Worm (Caenorhabditis elegans) whole organism, mixed stage, embryonic: ENCODE results near the gene M03C11.1.

ENCODE experiments used
- ces-1 ChIP-seq: fragments of 150-350 bp; optimal IDR thresholded peaks from 2 replicates; lab custom pipeline; 2014; ENCODE audit warnings: missing biosample characterization, missing genetic modification reagents, missing genetic modification characterization
- elt-1 ChIP-seq: sonication (generic microtip); optimal IDR thresholded peaks from 2 replicates; lab custom pipeline; 2017; ENCODE audit warnings: missing genetic modification characterization, mild to moderate bottlenecking, missing compliant biosample characterization, antibody characterized with exemption, moderate library complexity, borderline replicate concordance; ENCODE audit not compliant: insufficient read depth
- lin-32 ChIP-seq: fragments of 200-800 bp; sonication (Bioruptor generic); optimal IDR thresholded peaks from 2 replicates; lab custom pipeline; 2018; ENCODE audit warnings: mild to moderate bottlenecking, missing genetic modification characterization, missing compliant biosample characterization
- lsy-2 ChIP-seq: fragments of 150-350 bp; optimal IDR thresholded peaks from 2 replicates; lab custom pipeline; 2014; ENCODE audit warnings: missing biosample characterization, missing genetic modification characterization
- mab-5 ChIP-seq: fragments of 150-350 bp; optimal IDR thresholded peaks from 2 replicates; lab custom pipeline; 2014; ENCODE audit warnings: missing biosample characterization, missing genetic modification characterization
- nhr-12 ChIP-seq: fragments of 150-350 bp; optimal IDR thresholded peaks from 2 replicates; lab custom pipeline; 2014; ENCODE audit warnings: missing biosample characterization, missing genetic modification characterization
- nhr-237 ChIP-seq: fragments of 150-350 bp; optimal IDR thresholded peaks from 2 replicates; lab custom pipeline; 2014; ENCODE audit warnings: missing biosample characterization, missing genetic modification characterization
- nhr-28 ChIP-seq: fragments of 150-350 bp; optimal IDR thresholded peaks from 2 replicates; lab custom pipeline; 2014; ENCODE audit warnings: missing biosample characterization, missing genetic modification characterization
- nhr-76 ChIP-seq: sonication (generic microtip); optimal IDR thresholded peaks from 2 replicates; lab custom pipeline; 2017; ENCODE audit warnings: missing biosample characterization, missing genetic modification characterization
- pha-4 ChIP-seq: fragments of 150-350 bp; optimal IDR thresholded peaks from 2 replicates; lab custom pipeline; 2018; ENCODE audit warnings: missing biosample characterization, missing genetic modification reagents, missing genetic modification characterization
- tbx-8 ChIP-seq: fragments of 200-800 bp; sonication (Bioruptor generic); optimal IDR thresholded peaks from 2 replicates; lab custom pipeline; 2018; ENCODE audit warnings: mild to moderate bottlenecking, missing genetic modification characterization, moderate library complexity, missing compliant biosample characterization
- unc-39 ChIP-seq: fragments of 150-350 bp; optimal IDR thresholded peaks from 2 replicates; lab custom pipeline; 2014; ENCODE audit warnings: missing biosample characterization, missing genetic modification characterization
- zip-8 ChIP-seq: fragments of 150-350 bp; optimal IDR thresholded peaks from 2 replicates; lab custom pipeline; 2014; ENCODE audit warnings: missing biosample characterization, missing genetic modification characterization
- ztf-11 ChIP-seq: fragments of 150-350 bp; optimal IDR thresholded peaks from 2 replicates; lab custom pipeline; 2014; ENCODE audit warnings: missing biosample characterization, missing genetic modification characterization

- TF ChIP-seq lin-32 (GFP tag; lab: Kevin White, UChicago), result no peak
- TF ChIP-seq nhr-28 (tag; lab: Kevin White, UChicago), result no peak
- no peak for TF ChIP-seq nhr-237 (tag; lab: Kevin White, UChicago)
- TF ChIP-seq elt-1 (tag; lab: Kevin White, UChicago), result no peak
- no peak for TF ChIP-seq ztf-11 (tag; lab: Kevin White, UChicago)
- no peak for TF ChIP-seq tbx-8 (GFP tag; lab: Kevin White, UChicago)
- no peak for TF ChIP-seq mab-5 (tag; lab: Kevin White, UChicago)
- TF ChIP-seq ces-1 (GFP tag; lab: Kevin White, UChicago), result no peak
- no peak for TF ChIP-seq zip-8 (tag; lab: Kevin White, UChicago)
- no peak for TF ChIP-seq pha-4 (tag; lab: Kevin White, UChicago)
- TF ChIP-seq nhr-76 (tag; lab: Kevin White, UChicago), result no peak
- no peak for TF ChIP-seq unc-39
- no peak for TF ChIP-seq nhr-12 (tag; lab: Kevin White, UChicago)
- TF ChIP-seq lsy-2 (tag; lab: Kevin White, UChicago), result no peak
Observed at ce11 chrIII:10415822-10416221, 19.9 kb upstream of the M03C11.1 start, which contains the start of gene ymel-1.
